Fruit fly (Drosophila melanogaster) whole organism, embryonic: ENCODE data around the gene CG13114.

ENCODE experiments used
- CG10147 ChIP-seq: fragments of 200-800 bp; sonication (Bioruptor generic); optimal IDR thresholded peaks from 2 replicates; lab custom pipeline; 2019; ENCODE audit warnings: missing biosample characterization, mild to moderate bottlenecking, missing genetic modification characterization, moderate library complexity
- CG10274 ChIP-seq: fragments of 200-800 bp; sonication (Bioruptor generic); optimal IDR thresholded peaks from 3 replicates; lab custom pipeline; 2017; ENCODE audit warnings: missing biosample characterization, mild to moderate bottlenecking, missing genetic modification characterization
- CG10431 ChIP-seq: fragments of 200-800 bp; sonication (Bioruptor generic); optimal IDR thresholded peaks from 3 replicates; lab custom pipeline; 2018; ENCODE audit warnings: missing biosample characterization, mild to moderate bottlenecking, missing genetic modification characterization
- CG11456 ChIP-seq: fragments of 200-800 bp; sonication (Bioruptor generic); IDR thresholded peaks from 3 replicates; pipeline ENCODE4 v1.3.6; 2022; ENCODE audit warnings: missing biosample characterization, missing genetic modification characterization
- CG11696 ChIP-seq: fragments of 200-800 bp; sonication (Bioruptor generic); IDR thresholded peaks from 2 replicates; pipeline ENCODE4 v1.3.6; 2022; ENCODE audit warnings: missing biosample characterization, missing genetic modification characterization
- CG12071 ChIP-seq: fragments of 200-800 bp; sonication (Bioruptor generic); optimal IDR thresholded peaks from 3 replicates; lab custom pipeline; 2018; ENCODE audit warnings: missing biosample characterization, mild to moderate bottlenecking, missing genetic modification characterization
- CG14014 ChIP-seq: fragments of 200-800 bp; sonication (Bioruptor generic); IDR thresholded peaks from 2 replicates; pipeline ENCODE4 v1.3.6; 2022; ENCODE audit warnings: missing biosample characterization, missing genetic modification characterization
- CG15011 ChIP-seq: fragments of 200-800 bp; sonication (Bioruptor generic); optimal IDR thresholded peaks from 3 replicates; lab custom pipeline; 2018; ENCODE audit warnings: missing biosample characterization, mild to moderate bottlenecking, missing genetic modification characterization
- CG15073 ChIP-seq: fragments of 200-800 bp; sonication (Bioruptor generic); optimal IDR thresholded peaks from 2 replicates; lab custom pipeline; 2016; ENCODE audit warnings: missing biosample characterization, missing genetic modification characterization
- CG15601 ChIP-seq: fragments of 200-800 bp; sonication (Bioruptor generic); optimal IDR thresholded peaks from 3 replicates; lab custom pipeline; 2019; ENCODE audit warnings: missing biosample characterization, mild to moderate bottlenecking, missing genetic modification characterization, moderate library complexity
- CG17359 ChIP-seq: fragments of 200-800 bp; sonication (Bioruptor generic); optimal IDR thresholded peaks from 3 replicates; lab custom pipeline; 2018; ENCODE audit warnings: missing biosample characterization, mild to moderate bottlenecking, missing genetic modification characterization, moderate library complexity
- CG17361 ChIP-seq: fragments of 200-800 bp; sonication (Bioruptor generic); IDR thresholded peaks from 3 replicates; pipeline ENCODE4 v1.3.6; 2022; ENCODE audit warnings: missing biosample characterization, missing genetic modification characterization
- CG1792 ChIP-seq: fragments of 200-800 bp; sonication (Bioruptor generic); optimal IDR thresholded peaks from 2 replicates; lab custom pipeline; 2016; ENCODE audit warnings: missing biosample characterization, missing genetic modification characterization
- CG2202 ChIP-seq: fragments of 200-800 bp; sonication (Bioruptor generic); optimal IDR thresholded peaks from 2 replicates; lab custom pipeline; 2018; ENCODE audit warnings: missing biosample characterization, mild to moderate bottlenecking, missing genetic modification characterization
- CG2678 ChIP-seq: fragments of 200-800 bp; sonication (Bioruptor generic); optimal IDR thresholded peaks from 3 replicates; lab custom pipeline; 2019; ENCODE audit warnings: missing biosample characterization, mild to moderate bottlenecking, missing genetic modification characterization, moderate library complexity
- CG3065 ChIP-seq: fragments of 200-800 bp; sonication (Bioruptor generic); optimal IDR thresholded peaks from 2 replicates; lab custom pipeline; 2016; ENCODE audit warnings: missing biosample characterization, missing genetic modification characterization
- CG31224 ChIP-seq: fragments of 200-800 bp; sonication (Bioruptor generic); IDR thresholded peaks from 2 replicates; pipeline ENCODE4 v1.3.6; 2022; ENCODE audit warnings: missing biosample characterization, missing genetic modification characterization
- CG31365 ChIP-seq: fragments of 200-800 bp; sonication (Bioruptor generic); optimal IDR thresholded peaks from 2 replicates; lab custom pipeline; 2018; ENCODE audit warnings: missing biosample characterization, mild to moderate bottlenecking, missing genetic modification characterization
- CG3163 ChIP-seq: fragments of 200-800 bp; sonication (Bioruptor generic); optimal IDR thresholded peaks from 3 replicates; lab custom pipeline; 2016; ENCODE audit warnings: missing biosample characterization, missing genetic modification characterization
- CG6689 ChIP-seq: fragments of 200-800 bp; sonication (Bioruptor generic); IDR thresholded peaks from 2 replicates; pipeline ENCODE4 v1.3.6; 2022; ENCODE audit warnings: missing biosample characterization, missing genetic modification characterization
- CG6813 ChIP-seq: fragments of 200-800 bp; sonication (Bioruptor generic); optimal IDR thresholded peaks from 2 replicates; lab custom pipeline; 2017; ENCODE audit warnings: missing biosample characterization, missing genetic modification characterization, mild to moderate bottlenecking, moderate library complexity, missing genetic modification reagents
- CG6854 ChIP-seq: fragments of 200-800 bp; sonication (Bioruptor generic); optimal IDR thresholded peaks from 3 replicates; lab custom pipeline; 2017; ENCODE audit warnings: missing biosample characterization, mild to moderate bottlenecking, missing genetic modification characterization
- CG8359 ChIP-seq: fragments of 200-800 bp; sonication (Bioruptor generic); optimal IDR thresholded peaks from 2 replicates; lab custom pipeline; 2017; ENCODE audit warnings: missing biosample characterization, mild to moderate bottlenecking, missing genetic modification characterization, borderline replicate concordance
- CG9215 ChIP-seq: fragments of 200-800 bp; sonication (Bioruptor generic); IDR thresholded peaks from 2 replicates; pipeline ENCODE4 v1.3.6; 2022; ENCODE audit warnings: missing biosample characterization, missing genetic modification characterization
- CG9609 ChIP-seq: fragments of 200-800 bp; sonication (Bioruptor generic); optimal IDR thresholded peaks from 3 replicates; lab custom pipeline; 2016; ENCODE audit warnings: missing biosample characterization, missing genetic modification characterization
- Camta ChIP-seq: fragments of 200-800 bp; sonication (Bioruptor generic); optimal IDR thresholded peaks from 2 replicates; lab custom pipeline; 2016; ENCODE audit warnings: missing biosample characterization, missing genetic modification characterization
- CoRest ChIP-seq: fragments of 200-800 bp; sonication (Bioruptor generic); optimal IDR thresholded peaks from 3 replicates; lab custom pipeline; 2018; ENCODE audit warnings: missing biosample characterization, mild to moderate bottlenecking, missing genetic modification characterization, moderate library complexity
- Dip2 ChIP-seq: fragments of 200-800 bp; sonication (Bioruptor generic); IDR thresholded peaks from 2 replicates; pipeline ENCODE4 v1.3.6; 2022; ENCODE audit warnings: missing biosample characterization, missing genetic modification characterization
- HLHmδ ChIP-seq: fragments of 200-800 bp; sonication (Bioruptor generic); optimal IDR thresholded peaks from 2 replicates; lab custom pipeline; 2018; ENCODE audit warnings: missing biosample characterization, mild to moderate bottlenecking, missing genetic modification characterization, moderate library complexity
- HmgZ ChIP-seq: fragments of 200-800 bp; sonication (Bioruptor generic); optimal IDR thresholded peaks from 2 replicates; lab custom pipeline; 2018; ENCODE audit warnings: missing biosample characterization, mild to moderate bottlenecking, missing genetic modification characterization
- NFAT ChIP-seq: fragments of 200-800 bp; sonication (Bioruptor generic); IDR thresholded peaks from 2 replicates; pipeline ENCODE4 v1.3.6; 2022; ENCODE audit warnings: missing biosample characterization, missing genetic modification characterization
- abd-A ChIP-seq: fragments of 200-800 bp; sonication (Bioruptor generic); optimal IDR thresholded peaks from 3 replicates; lab custom pipeline; 2019; ENCODE audit warnings: missing biosample characterization, mild to moderate bottlenecking, missing genetic modification characterization, moderate library complexity
- bsh ChIP-seq, 2 experiments: fragments of 200-800 bp; sonication (Bioruptor generic); optimal IDR thresholded peaks; 2 replicates each; lab custom pipeline; 2017 to 2018; ENCODE audit warnings: mild to moderate bottlenecking in 2 of 2, missing biosample characterization in 2 of 2, missing genetic modification characterization in 2 of 2, moderate library complexity in 1 of 2
- corto ChIP-seq: fragments of 200-800 bp; sonication (Bioruptor generic); optimal IDR thresholded peaks from 2 replicates; lab custom pipeline; 2016; ENCODE audit warnings: missing biosample characterization, mild to moderate bottlenecking, missing genetic modification characterization, moderate library complexity
- dimm ChIP-seq: fragments of 200-800 bp; sonication (Bioruptor generic); IDR thresholded peaks from 2 replicates; pipeline ENCODE4 v1.3.6; 2022; ENCODE audit warnings: missing biosample characterization, missing genetic modification characterization
- en ChIP-seq: fragments of 200-800 bp; sonication (Bioruptor generic); optimal IDR thresholded peaks from 2 replicates; lab custom pipeline; 2016; ENCODE audit warnings: missing biosample characterization, missing genetic modification characterization
- ftz-f1 ChIP-seq: fragments of 200-800 bp; sonication (Bioruptor generic); optimal IDR thresholded peaks from 2 replicates; lab custom pipeline; 2016; ENCODE audit warnings: missing biosample characterization, missing genetic modification characterization
- gt ChIP-seq: fragments of 200-800 bp; sonication (Bioruptor generic); IDR thresholded peaks from 2 replicates; pipeline ENCODE4 v1.3.6; 2022; ENCODE audit warnings: missing biosample characterization, missing genetic modification characterization
- hbn ChIP-seq: fragments of 200-800 bp; sonication (Bioruptor generic); IDR thresholded peaks from 2 replicates; pipeline ENCODE4 v1.3.6; 2022; ENCODE audit warnings: missing biosample characterization, missing genetic modification characterization; ENCODE audit not compliant: partially characterized antibody
- insv ChIP-seq, 2 experiments: fragments of 200-800 bp; sonication (Bioruptor generic); optimal IDR thresholded peaks; 3 replicates each; lab custom pipeline; 2016 to 2018; ENCODE audit warnings: missing biosample characterization in 2 of 2, missing genetic modification characterization in 2 of 2
- klu ChIP-seq: fragments of 200-800 bp; sonication (Bioruptor generic); IDR thresholded peaks from 2 replicates; pipeline ENCODE4 v1.3.6; 2022; ENCODE audit warnings: missing biosample characterization, missing genetic modification characterization
- knrl ChIP-seq: fragments of 200-800 bp; sonication (Bioruptor generic); IDR thresholded peaks from 3 replicates; pipeline ENCODE4 v1.3.6; 2022; ENCODE audit warnings: missing biosample characterization, missing genetic modification characterization; ENCODE audit not compliant: partially characterized antibody
- phol ChIP-seq: fragments of 200-800 bp; sonication (Bioruptor generic); optimal IDR thresholded peaks from 3 replicates; lab custom pipeline; 2018; ENCODE audit warnings: missing biosample characterization, mild to moderate bottlenecking, missing genetic modification characterization, moderate library complexity
- pzg ChIP-seq: fragments of 200-800 bp; sonication (Bioruptor generic); optimal IDR thresholded peaks from 3 replicates; lab custom pipeline; 2018; ENCODE audit warnings: missing biosample characterization, mild to moderate bottlenecking, missing genetic modification characterization, moderate library complexity
- rib ChIP-seq: fragments of 200-800 bp; sonication (Bioruptor generic); IDR thresholded peaks from 2 replicates; pipeline ENCODE4 v1.3.6; 2022; ENCODE audit warnings: missing biosample characterization, missing genetic modification characterization
- run ChIP-seq: fragments of 200-800 bp; sonication (Bioruptor generic); optimal IDR thresholded peaks from 3 replicates; lab custom pipeline; 2018; ENCODE audit warnings: missing biosample characterization, mild to moderate bottlenecking, missing genetic modification characterization
- seq ChIP-seq: fragments of 200-800 bp; sonication (Bioruptor generic); IDR thresholded peaks from 2 replicates; pipeline ENCODE4 v1.3.6; 2022; ENCODE audit warnings: missing biosample characterization, missing genetic modification characterization
- tgo ChIP-seq: fragments of 200-800 bp; sonication (Bioruptor generic); IDR thresholded peaks from 3 replicates; pipeline ENCODE4 v1.3.6; 2022; ENCODE audit warnings: missing biosample characterization, missing genetic modification characterization

Gene CG13114

DNA sequence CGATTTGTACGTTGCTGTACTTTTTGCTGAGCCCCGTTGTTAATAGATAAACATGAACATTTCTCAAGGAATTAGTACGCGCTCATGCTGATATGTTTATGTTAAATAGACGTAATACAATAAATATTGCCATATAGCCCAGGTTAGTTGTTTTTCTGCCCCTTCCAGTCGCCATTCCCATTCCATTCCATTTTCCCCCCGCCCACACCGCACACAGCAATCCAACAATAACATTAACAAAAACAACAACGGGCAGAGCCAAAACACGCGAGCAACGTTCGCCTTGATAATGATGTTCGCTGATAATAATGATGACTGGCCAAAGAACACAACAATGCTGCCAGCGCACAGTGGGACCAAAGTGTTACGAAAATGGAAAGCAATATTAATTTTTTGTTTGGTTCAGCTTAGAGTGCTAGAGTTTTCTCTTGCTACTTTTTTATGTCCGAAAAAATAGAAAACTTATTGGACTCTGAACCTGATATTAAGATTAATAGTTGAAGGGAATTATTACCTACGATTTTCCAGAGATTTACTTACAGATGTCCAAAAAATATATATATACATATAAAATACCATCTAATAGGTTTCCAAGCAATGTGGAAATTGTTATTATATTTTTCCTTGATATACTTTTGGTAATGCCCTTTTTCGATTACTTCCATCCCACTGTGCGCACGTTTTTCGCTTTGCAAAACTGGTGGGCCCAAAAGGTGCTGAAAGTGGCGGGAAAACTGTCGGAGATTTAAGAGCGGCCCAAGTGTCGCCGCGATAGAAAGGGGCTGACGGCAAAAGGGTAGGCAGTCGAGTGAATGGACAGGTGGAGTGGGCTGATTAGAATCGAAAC is 24.2 kb downstream of the CG13114 start (continued):
- TF ChIP-seq CG12071 (GFP tag; lab: Kevin White, UChicago), result peak; percentile 82
- peak; percentile 53 for TF ChIP-seq CG3163 (GFP tag; lab: Kevin White, UChicago)
- TF ChIP-seq CG17359 (tag; lab: Kevin White, UChicago), result peak; percentile 94
- no peak for TF ChIP-seq hbn (GFP tag; lab: Robert Waterston, UW)
- peak; percentile 38 for TF ChIP-seq gt (GFP tag; lab: Robert Waterston, UW)
- TF ChIP-seq insv (GFP tag; optimal IDR thresholded peaks at IDR 0.05; lab: Kevin White, UChicago), result peak in 1 of 2 experiments; percentile 74
- TF ChIP-seq HmgZ (tag; lab: Kevin White, UChicago), result peak; percentile 91
- peak; percentile 92 for TF ChIP-seq seq (GFP tag; lab: Robert Waterston, UW)
- TF ChIP-seq CG10274, result peak; percentile 92
- no peak for TF ChIP-seq HLHmδ (GFP tag; lab: Kevin White, UChicago)
- TF ChIP-seq CG15073 (GFP tag; lab: Kevin White, UChicago), result peak; percentile 62
- peak; percentile 91 for TF ChIP-seq CG9215
- TF ChIP-seq CG6854, result peak; percentile 96
- TF ChIP-seq CG1792 (GFP tag; lab: Kevin White, UChicago), result peak; percentile 59
- TF ChIP-seq en, result peak; percentile 29
- peak; percentile 87 for TF ChIP-seq CG2202
- no peak; the same call in none of the 2 replicates for TF ChIP-seq CG11696 (GFP tag; lab: Robert Waterston, UW)
- peak; percentile 98 for TF ChIP-seq CoRest
- TF ChIP-seq CG6689 (GFP tag; lab: Robert Waterston, UW), result peak; percentile 95
- peak; percentile 96 for TF ChIP-seq phol
- TF ChIP-seq CG10147, result peak; percentile 97
- 0 out of 2 replicates have a peak, but pooled peaks have one; percentile 78 for TF ChIP-seq rib (GFP tag; lab: Robert Waterston, UW)
- peak; percentile 35; the same call in 1 of the 2 replicates for TF ChIP-seq Dip2
- peak; percentile 68 for TF ChIP-seq CG31365
- TF ChIP-seq klu (GFP tag; lab: Robert Waterston, UW), result peak; percentile 86
- peak; percentile 62; the same call in 1 of the 2 replicates for TF ChIP-seq dimm
- peak; percentile 52 for TF ChIP-seq ftz-f1 (GFP tag; lab: Kevin White, UChicago)
- TF ChIP-seq CG14014 (GFP tag; lab: Robert Waterston, UW), result peak; percentile 92
- TF ChIP-seq corto (GFP tag; lab: Kevin White, UChicago), result peak; percentile 87
- TF ChIP-seq CG11456 (GFP tag; lab: Robert Waterston, UW), result peak; percentile 84
- peak; percentile 99 for TF ChIP-seq CG2678
- TF ChIP-seq CG15601 (tag; lab: Kevin White, UChicago), result peak; percentile 89
- TF ChIP-seq NFAT (GFP tag; lab: Robert Waterston, UW), result peak; percentile 69
- 0 out of 3 replicates have a peak, but pooled peaks have one; percentile 46 for TF ChIP-seq knrl
- TF ChIP-seq Camta (GFP tag; lab: Kevin White, UChicago), result peak; percentile 83
- TF ChIP-seq run, result peak; percentile 94
- peak; percentile 72 for TF ChIP-seq CG9609 (GFP tag; lab: Kevin White, UChicago)
- TF ChIP-seq CG3065 (GFP tag; lab: Kevin White, UChicago), result peak; percentile 78
- peak; percentile 95 for TF ChIP-seq CG15011 (GFP tag; lab: Kevin White, UChicago)
- TF ChIP-seq pzg (GFP tag; lab: Kevin White, UChicago), result no peak
- peak; percentile 99 for TF ChIP-seq CG17361 (GFP tag; lab: Robert Waterston, UW)
- TF ChIP-seq CG6813, result peak; percentile 94
- peak; percentile 92 for TF ChIP-seq tgo (GFP tag; lab: Robert Waterston, UW)
- TF ChIP-seq bsh (GFP tag; optimal IDR thresholded peaks at IDR 0.05; lab: Kevin White, UChicago), result peak; percentile 93 to 97
- peak; percentile 82 for TF ChIP-seq CG31224 (GFP tag; lab: Robert Waterston, UW)
- peak; percentile 71 for TF ChIP-seq abd-A (tag; lab: Kevin White, UChicago)
- TF ChIP-seq CG10431 (GFP tag; lab: Kevin White, UChicago), result peak; percentile 81
- TF ChIP-seq CG8359 (GFP tag; lab: Kevin White, UChicago), result peak; percentile 91
